Worm (Caenorhabditis elegans) whole organism, L2 larva: ENCODE data around the gene Y39B6A.9.

Experiments
- C34F6.9 ChIP-seq: fragments of 150-350 bp; optimal IDR thresholded peaks from 2 replicates; lab custom pipeline; 2014; ENCODE audit warnings: missing biosample characterization, missing genetic modification characterization
- F13H6.1 ChIP-seq: sonication (generic microtip); optimal IDR thresholded peaks from 2 replicates; lab custom pipeline; 2016; ENCODE audit warnings: missing genetic modification characterization, missing compliant biosample characterization
- R02D3.7 ChIP-seq: fragments of 150-350 bp; optimal IDR thresholded peaks from 2 replicates; lab custom pipeline; 2014; ENCODE audit warnings: missing biosample characterization, missing genetic modification characterization
- Y55F3AM.14 ChIP-seq: fragments of 200-800 bp; sonication (Bioruptor generic); optimal IDR thresholded peaks from 2 replicates; lab custom pipeline; 2018; ENCODE audit warnings: mild to moderate bottlenecking, missing genetic modification characterization, missing compliant biosample characterization
- alr-1 ChIP-seq: fragments of 150-350 bp; optimal IDR thresholded peaks from 2 replicates; lab custom pipeline; 2014; ENCODE audit warnings: missing biosample characterization, missing genetic modification characterization
- aly-2 ChIP-seq: fragments of 150-350 bp; optimal IDR thresholded peaks from 2 replicates; lab custom pipeline; 2014; ENCODE audit warnings: missing biosample characterization, missing genetic modification characterization
- ama-1 ChIP-seq: fragments of 150-350 bp; optimal IDR thresholded peaks from 2 replicates; lab custom pipeline; 2018; ENCODE audit warnings: inconsistent platforms
- ceh-16 ChIP-seq: fragments of 150-350 bp; optimal IDR thresholded peaks from 2 replicates; lab custom pipeline; 2014; ENCODE audit warnings: missing biosample characterization, missing genetic modification characterization
- ceh-82 ChIP-seq: fragments of 150-350 bp; optimal IDR thresholded peaks from 2 replicates; lab custom pipeline; 2014; ENCODE audit warnings: missing biosample characterization, missing genetic modification characterization
- crh-2 ChIP-seq: sonication (generic microtip); optimal IDR thresholded peaks from 2 replicates; lab custom pipeline; 2017; ENCODE audit warnings: missing biosample characterization, missing genetic modification characterization
- egl-27 ChIP-seq: sonication (generic microtip); optimal IDR thresholded peaks from 3 replicates; lab custom pipeline; 2017; ENCODE audit warnings: missing biosample characterization, missing genetic modification reagents, missing genetic modification characterization
- elt-3 ChIP-seq: sonication (generic microtip); optimal IDR thresholded peaks from 2 replicates; lab custom pipeline; 2017; ENCODE audit warnings: missing biosample characterization, missing genetic modification characterization
- fos-1 ChIP-seq: fragments of 150-350 bp; optimal IDR thresholded peaks from 2 replicates; lab custom pipeline; 2014; ENCODE audit warnings: missing biosample characterization, missing genetic modification characterization
- gmeb-1 ChIP-seq: fragments of 150-350 bp; optimal IDR thresholded peaks from 2 replicates; lab custom pipeline; 2014; ENCODE audit warnings: missing biosample characterization, missing genetic modification characterization
- lin-11 ChIP-seq: fragments of 150-350 bp; sonication (generic microtip); optimal IDR thresholded peaks from 2 replicates; lab custom pipeline; 2014; ENCODE audit warnings: missing biosample characterization, missing genetic modification characterization, inconsistent platforms, mixed read lengths
- lin-13 ChIP-seq: fragments of 150-350 bp; optimal IDR thresholded peaks from 2 replicates; lab custom pipeline; 2014; ENCODE audit warnings: missing biosample characterization, missing genetic modification reagents, missing genetic modification characterization
- lin-39 ChIP-seq: fragments of 150-350 bp; optimal IDR thresholded peaks from 2 replicates; lab custom pipeline; 2014; ENCODE audit warnings: missing biosample characterization, missing genetic modification reagents, missing genetic modification characterization
- lsy-2 ChIP-seq, 2 experiments: fragments of 150-350 bp in 1 of 2; sonication (generic microtip) in 1 of 2; optimal IDR thresholded peaks; 2 replicates each; lab custom pipeline; 2014 to 2017; ENCODE audit warnings: missing biosample characterization in 2 of 2, missing genetic modification characterization in 2 of 2
- mab-5 ChIP-seq: fragments of 150-350 bp; optimal IDR thresholded peaks from 2 replicates; lab custom pipeline; 2014; ENCODE audit warnings: missing biosample characterization, missing genetic modification characterization
- mbf-1 ChIP-seq: sonication (generic microtip); optimal IDR thresholded peaks from 2 replicates; lab custom pipeline; 2017; ENCODE audit warnings: missing biosample characterization, missing genetic modification characterization
- mdl-1 ChIP-seq, 2 experiments: fragments of 150-350 bp in 1 of 2; sonication (generic microtip) in 1 of 2; optimal IDR thresholded peaks; 2 replicates each; lab custom pipeline; 2017; ENCODE audit warnings: missing biosample characterization in 2 of 2, missing genetic modification characterization in 2 of 2
- nhr-10 ChIP-seq: sonication (generic microtip); optimal IDR thresholded peaks from 2 replicates; lab custom pipeline; 2017; ENCODE audit warnings: missing biosample characterization, missing genetic modification characterization
- nhr-11 ChIP-seq: fragments of 150-350 bp; optimal IDR thresholded peaks from 2 replicates; lab custom pipeline; 2014; ENCODE audit warnings: missing biosample characterization, missing genetic modification characterization
- nhr-12 ChIP-seq: fragments of 150-350 bp; optimal IDR thresholded peaks from 2 replicates; lab custom pipeline; 2014; ENCODE audit warnings: missing biosample characterization, missing genetic modification characterization
- nhr-129 ChIP-seq: fragments of 150-350 bp; optimal IDR thresholded peaks from 2 replicates; lab custom pipeline; 2014; ENCODE audit warnings: missing biosample characterization, missing genetic modification characterization
- nhr-21 ChIP-seq: fragments of 150-350 bp; optimal IDR thresholded peaks from 2 replicates; lab custom pipeline; 2014; ENCODE audit warnings: missing biosample characterization, missing genetic modification characterization
- nhr-23 ChIP-seq: fragments of 150-350 bp; optimal IDR thresholded peaks from 2 replicates; lab custom pipeline; 2014; ENCODE audit warnings: missing biosample characterization, missing genetic modification reagents, missing genetic modification characterization
- nhr-25 ChIP-seq: fragments of 150-350 bp; sonication (generic microtip); optimal IDR thresholded peaks from 3 replicates; lab custom pipeline; 2014; ENCODE audit warnings: missing biosample characterization, missing genetic modification characterization
- nhr-6 ChIP-seq: fragments of 150-350 bp; optimal IDR thresholded peaks from 2 replicates; lab custom pipeline; 2014; ENCODE audit warnings: missing biosample characterization, missing genetic modification characterization
- nhr-77 ChIP-seq: fragments of 150-350 bp; optimal IDR thresholded peaks from 2 replicates; lab custom pipeline; 2014; ENCODE audit warnings: missing biosample characterization, missing genetic modification characterization
- peb-1 ChIP-seq: fragments of 150-350 bp; optimal IDR thresholded peaks from 2 replicates; lab custom pipeline; 2014; ENCODE audit warnings: missing biosample characterization, missing genetic modification characterization
- sem-4 ChIP-seq: fragments of 150-350 bp; optimal IDR thresholded peaks from 2 replicates; lab custom pipeline; 2014; ENCODE audit warnings: missing biosample characterization, missing genetic modification reagents, missing genetic modification characterization
- skn-1 ChIP-seq: sonication (generic microtip); optimal IDR thresholded peaks from 2 replicates; lab custom pipeline; 2017; ENCODE audit warnings: missing biosample characterization, missing genetic modification characterization
- sma-3 ChIP-seq: sonication (generic microtip); optimal IDR thresholded peaks from 2 replicates; lab custom pipeline; 2016; ENCODE audit warnings: missing genetic modification reagents, missing genetic modification characterization, missing compliant biosample characterization
- snpc-4 ChIP-seq: fragments of 150-350 bp; optimal IDR thresholded peaks from 2 replicates; lab custom pipeline; 2014; ENCODE audit warnings: missing biosample characterization, missing genetic modification characterization
- unc-55 ChIP-seq: fragments of 150-350 bp; sonication (generic microtip); optimal IDR thresholded peaks from 3 replicates; lab custom pipeline; 2014; ENCODE audit warnings: missing biosample characterization, missing genetic modification reagents, missing genetic modification characterization
- unc-62 ChIP-seq: fragments of 150-350 bp; optimal IDR thresholded peaks from 2 replicates; lab custom pipeline; 2014; ENCODE audit warnings: missing biosample characterization, missing genetic modification reagents, missing genetic modification characterization
- zag-1 ChIP-seq: fragments of 150-350 bp; optimal IDR thresholded peaks from 2 replicates; lab custom pipeline; 2014; ENCODE audit warnings: missing biosample characterization, missing genetic modification characterization
- ztf-1 ChIP-seq: fragments of 200-800 bp; sonication (Bioruptor generic); conservative IDR thresholded peaks from 2 replicates; pipeline ENCODE4 v1.3.6; 2022; ENCODE audit warnings: missing genetic modification characterization, missing compliant biosample characterization
- ztf-4 ChIP-seq: fragments of 150-350 bp; optimal IDR thresholded peaks from 2 replicates; lab custom pipeline; 2014; ENCODE audit warnings: missing biosample characterization, missing genetic modification characterization

The Y39B6A.9 gene

DNA sequence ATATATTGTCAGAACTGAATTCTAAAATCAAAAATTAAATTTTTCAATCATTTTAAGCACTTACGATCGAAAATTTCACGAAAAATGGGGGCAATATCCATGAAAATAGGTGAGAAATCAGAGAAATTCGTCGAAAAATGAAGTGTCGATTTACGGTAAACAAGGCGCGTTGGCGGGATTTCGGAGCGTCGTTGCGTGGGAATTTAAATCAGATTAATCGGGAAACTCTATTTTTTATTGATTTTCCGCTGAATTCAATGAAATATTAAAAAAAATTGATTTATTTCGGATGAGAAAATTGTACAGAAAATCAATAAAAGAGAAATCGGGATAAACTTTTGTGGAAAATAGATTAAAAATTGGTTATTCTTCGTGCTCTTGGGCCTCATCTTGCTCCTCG, 17.0 kb upstream of the Y39B6A.9 start, which contains the start of gene Y39B6A.13 (continued):
- peak; percentile 18 for TF ChIP-seq F13H6.1 (tag; lab: Kevin White, UChicago)
- TF ChIP-seq, all 48 proteins: peak for 8

DNA sequence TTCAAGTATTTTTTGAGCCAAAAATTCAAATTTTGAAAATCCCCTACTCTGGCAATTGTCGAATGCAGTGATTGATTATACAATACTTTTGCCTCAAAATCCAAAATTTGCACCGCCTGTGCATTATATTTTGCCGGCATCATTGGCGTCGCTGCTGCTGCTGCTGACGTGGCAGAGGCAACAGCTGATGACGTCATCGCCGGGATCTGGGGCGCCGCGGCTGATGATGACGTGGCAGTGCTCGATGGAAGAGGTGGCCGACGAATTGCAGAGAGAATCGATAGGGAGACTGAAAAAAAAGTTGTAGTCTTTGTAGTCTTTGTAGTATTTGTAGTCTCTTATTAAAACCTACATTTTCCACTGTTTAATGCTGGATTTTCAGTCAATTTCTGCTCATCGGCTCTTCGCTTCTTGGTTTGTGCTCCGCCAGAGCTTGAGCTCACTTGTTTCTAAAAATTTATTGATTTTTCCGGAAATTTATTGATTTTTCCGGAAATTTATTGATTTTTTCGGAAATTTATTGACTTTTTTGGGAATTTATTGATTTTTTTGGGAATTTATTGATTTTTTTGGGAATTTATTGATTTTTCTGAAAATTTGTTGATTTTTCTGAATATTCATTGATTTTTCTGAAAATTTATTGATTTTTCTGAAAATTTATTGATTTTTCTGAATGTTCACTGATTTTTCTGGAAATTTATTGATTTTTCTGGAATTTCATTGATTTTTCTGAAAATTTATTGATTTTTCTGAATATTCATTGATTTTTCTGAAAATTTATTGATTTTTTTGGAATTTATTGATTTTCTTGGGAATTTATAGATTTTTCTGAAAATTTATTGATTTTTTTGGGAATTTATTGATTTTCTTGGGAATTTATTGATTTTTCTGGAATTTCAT, 15.3 kb upstream of the Y39B6A.9 start:
- no peak for TF ChIP-seq ceh-82 (tag; lab: Kevin White, UChicago)
- no peak for TF ChIP-seq zag-1 (tag; lab: Kevin White, UChicago)
- no peak for TF ChIP-seq ceh-16
- TF ChIP-seq nhr-23 (tag; lab: Kevin White, UChicago), result no peak

- TF ChIP-seq ceh-16 (no peak), skn-1 (tag; lab: Kevin White, UChicago) (no peak), lin-11 (no peak), gmeb-1 (tag; lab: Kevin White, UChicago) (no peak), ama-1 (no peak), lin-13 (GFP tag; lab: Kevin White, UChicago) (no peak), R02D3.7 (tag; lab: Kevin White, UChicago) (no peak), nhr-11 (no peak), F13H6.1 (tag; lab: Kevin White, UChicago) (no peak), fos-1 (tag; lab: Kevin White, UChicago) (no peak), nhr-23 (tag; lab: Kevin White, UChicago) (no peak), nhr-10 (tag; lab: Kevin White, UChicago) (no peak), ceh-82 (tag; lab: Kevin White, UChicago) (no peak), sem-4 (tag; lab: Kevin White, UChicago) (no peak), nhr-6 (tag; lab: Kevin White, UChicago) (no peak), mdl-1 (tag; optimal IDR thresholded peaks at IDR 0.05; lab: Kevin White, UChicago) (no peak), mbf-1 (tag; lab: Kevin White, UChicago) (no peak)
These were observed 11.7 kb upstream of the Y39B6A.9 start, which contains the start of gene bed-1 for ce11 chrV:19124586-19124985. TSS of gene bed-1 (minus strand) at chrV:19124922.

ce11 chrV:19125253-19125652, 11.1 kb upstream of the Y39B6A.9 start:
- TF ChIP-seq nhr-25 (tag; lab: Kevin White, UChicago) (no peak), Y55F3AM.14 (GFP tag; lab: Kevin White, UChicago) (no peak), elt-3 (tag; lab: Kevin White, UChicago) (no peak), lin-11 (no peak)
- TF ChIP-seq, all 48 proteins: peak for 0

DNA sequence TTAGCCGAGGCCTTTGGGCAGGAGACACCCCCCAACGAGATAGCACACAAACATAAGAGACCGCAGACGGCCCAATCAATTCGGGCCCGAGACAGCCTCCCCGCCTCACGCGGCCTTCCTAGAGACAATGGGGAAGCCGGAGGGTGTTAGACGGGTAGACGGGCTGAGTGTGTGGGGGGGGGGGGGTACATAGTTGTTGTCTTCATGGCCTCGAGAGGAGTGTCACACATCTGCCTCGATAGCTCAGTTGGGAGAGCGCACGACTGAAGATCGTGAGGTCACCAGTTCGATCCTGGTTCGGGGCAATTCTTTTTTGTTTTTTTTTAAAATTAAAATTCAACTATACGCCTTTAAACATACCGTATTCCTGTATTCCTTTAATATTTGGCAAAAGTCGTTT, 10.5 kb upstream of the Y39B6A.9 start:
- TF ChIP-seq nhr-77 (tag; lab: Kevin White, UChicago) (no peak), lin-13 (GFP tag; lab: Kevin White, UChicago) (peak; percentile 70), alr-1 (tag; lab: Kevin White, UChicago) (no peak), zag-1 (tag; lab: Kevin White, UChicago) (peak; percentile 37), C34F6.9 (tag; lab: Kevin White, UChicago) (peak; percentile 17), unc-55 (GFP tag; lab: Kevin White, UChicago) (peak; percentile 54), sma-3 (GFP tag; lab: Kevin White, UChicago) (peak; percentile 21), gmeb-1 (tag; lab: Kevin White, UChicago) (peak; percentile 57), snpc-4 (tag; lab: Kevin White, UChicago) (peak; percentile 40), mdl-1 (tag; optimal IDR thresholded peaks at IDR 0.05; lab: Kevin White, UChicago) (peak in 1 of 2 experiments; percentile 25), nhr-21 (tag; lab: Kevin White, UChicago) (peak; percentile 39), nhr-25 (tag; lab: Kevin White, UChicago) (peak; percentile 30), lin-11 (peak; percentile 37), ztf-4 (tag; lab: Kevin White, UChicago) (no peak), nhr-129 (peak; percentile 64), crh-2 (tag; lab: Kevin White, UChicago) (peak; percentile 50), ztf-1 (no peak), ceh-16 (no peak), peb-1 (tag; lab: Kevin White, UChicago) (no peak), aly-2 (tag; lab: Kevin White, UChicago) (no peak), unc-62 (GFP tag; lab: Kevin White, UChicago) (no peak), egl-27 (peak; percentile 43), sem-4 (tag; lab: Kevin White, UChicago) (no peak), lin-39 (no peak), nhr-12 (tag; lab: Kevin White, UChicago) (no peak), mab-5 (peak; percentile 44), nhr-11 (no peak), fos-1 (tag; lab: Kevin White, UChicago) (no peak), R02D3.7 (tag; lab: Kevin White, UChicago) (peak; percentile 2), nhr-10 (tag; lab: Kevin White, UChicago) (no peak), Y55F3AM.14 (GFP tag; lab: Kevin White, UChicago) (peak; percentile 33), lsy-2 (tag; optimal IDR thresholded peaks at IDR 0.05; lab: Kevin White, UChicago) (peak; percentile 26 to 58), F13H6.1 (tag; lab: Kevin White, UChicago) (peak; percentile 8)
